Fruit fly (Drosophila melanogaster) whole organism, embryonic: ENCODE measurements around the gene mRpL55.

Source experiments
- CG7745 ChIP-seq: fragments of 200-800 bp; sonication (Bioruptor generic); optimal IDR thresholded peaks from 2 replicates; lab custom pipeline; 2018; ENCODE audit warnings: missing biosample characterization, mild to moderate bottlenecking, missing genetic modification characterization, moderate library complexity
- GATAe ChIP-seq: fragments of 200-800 bp; sonication (Bioruptor generic); conservative IDR thresholded peaks from 2 replicates; pipeline ENCODE4 v1.3.6; 2022; ENCODE audit warnings: missing biosample characterization, missing genetic modification characterization
- gsb-n ChIP-seq: fragments of 200-800 bp; sonication (Bioruptor generic); optimal IDR thresholded peaks from 3 replicates; lab custom pipeline; 2018; ENCODE audit warnings: missing biosample characterization, mild to moderate bottlenecking, missing genetic modification characterization
- usp ChIP-seq: fragments of >200 bp; optimal IDR thresholded peaks from 2 replicates; lab custom pipeline; 2017; ENCODE audit warnings: missing biosample characterization, missing genetic modification characterization

DNA sequence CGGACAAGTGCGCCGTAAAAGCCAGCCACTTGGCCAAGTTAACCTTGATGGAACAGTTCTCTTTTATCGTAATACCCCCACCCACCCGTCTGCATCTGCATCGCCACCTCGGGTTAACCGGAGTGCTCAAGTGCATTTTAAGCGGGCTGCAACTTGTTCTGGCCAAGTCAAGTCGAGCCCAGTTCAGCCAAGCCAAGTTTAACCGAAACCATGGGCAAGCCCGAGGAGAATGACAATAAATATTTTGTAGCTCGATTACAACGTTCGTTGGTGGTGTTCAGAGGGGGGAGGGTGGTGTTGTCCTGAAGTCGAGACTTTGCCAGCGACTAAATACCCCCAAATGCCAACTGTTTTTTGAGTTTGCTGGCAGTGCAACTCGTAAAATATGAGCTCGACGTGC, 17.7 kb upstream of the mRpL55 start:
- TF ChIP-seq GATAe (GFP tag; lab: Robert Waterston, UW) (no peak), CG7745 (tag; lab: Kevin White, UChicago) (no peak), gsb-n (tag; lab: Kevin White, UChicago) (no peak), usp (no peak)
